Worm (Caenorhabditis elegans): ENCODE results near the gene lgc-30.
A peak's percentile ranks its signal among the peaks of the same experiment; 100 is the strongest.

lgc-30 gene

ce11 chrIV:924323-924932 lies at the start of gene lgc-30:
Gene lgc-30 (plus strand): TSS chrIV:924882.
- no peak for TF ChIP-seq ceh-16 (tag; optimal IDR thresholded peaks at IDR 0.05)
- no peak for TF ChIP-seq nhr-25 (tag; optimal IDR thresholded peaks at IDR 0.05)
- TF ChIP-seq snpc-4 (tag; optimal IDR thresholded peaks at IDR 0.05), result no peak
- TF ChIP-seq R02D3.7 (tag; optimal IDR thresholded peaks at IDR 0.05), result no peak
- TF ChIP-seq zag-1 (tag; optimal IDR thresholded peaks at IDR 0.05), result no peak
- TF ChIP-seq nhr-6 (tag; optimal IDR thresholded peaks at IDR 0.05), result no peak
- TF ChIP-seq nhr-21 (tag; optimal IDR thresholded peaks at IDR 0.05), result no peak
- TF ChIP-seq sma-3 (GFP tag; optimal IDR thresholded peaks at IDR 0.05), result no peak
- TF ChIP-seq blmp-1 (tag; optimal IDR thresholded peaks at IDR 0.05; ENCODE audit: insufficient read depth), result no peak
- no peak for TF ChIP-seq nhr-77 (tag; optimal IDR thresholded peaks at IDR 0.05)
- TF ChIP-seq ama-1 (optimal IDR thresholded peaks at IDR 0.05), result no peak
- no peak for TF ChIP-seq ztf-4 (tag; optimal IDR thresholded peaks at IDR 0.05)
- TF ChIP-seq nhr-10 (tag; optimal IDR thresholded peaks at IDR 0.05), result no peak
- TF ChIP-seq skn-1 (tag; optimal IDR thresholded peaks at IDR 0.05), result no peak
- no peak for TF ChIP-seq ceh-82 (tag; optimal IDR thresholded peaks at IDR 0.05)
- TF ChIP-seq unc-55 (GFP tag; optimal IDR thresholded peaks at IDR 0.05), result no peak
- no peak for TF ChIP-seq sma-9 (GFP tag; optimal IDR thresholded peaks at IDR 0.05)
- no peak for TF ChIP-seq sma-9 (tag; optimal IDR thresholded peaks at IDR 0.05)
- no peak for TF ChIP-seq nhr-12 (tag; optimal IDR thresholded peaks at IDR 0.05)

ce11 chrIV:878634-879033 lies 46.0 kb upstream of the lgc-30 start:
- no peak for TF ChIP-seq nhr-237 (tag; optimal IDR thresholded peaks at IDR 0.05)
- TF ChIP-seq nhr-10 (tag; optimal IDR thresholded peaks at IDR 0.05), result no peak
- no peak for TF ChIP-seq fos-1 (tag; optimal IDR thresholded peaks at IDR 0.05)
- no peak for TF ChIP-seq ztf-4 (tag; optimal IDR thresholded peaks at IDR 0.05)
- no peak for TF ChIP-seq sem-4 (tag; optimal IDR thresholded peaks at IDR 0.05)
- no peak for TF ChIP-seq alr-1 (tag; optimal IDR thresholded peaks at IDR 0.05)
- TF ChIP-seq nhr-11 (tag; optimal IDR thresholded peaks at IDR 0.05), result no peak
- no peak for TF ChIP-seq unc-39 (tag; optimal IDR thresholded peaks at IDR 0.05)
- no peak for TF ChIP-seq Y55F3AM.14 (GFP tag; optimal IDR thresholded peaks at IDR 0.05)
- no peak for TF ChIP-seq C34F6.9 (tag; optimal IDR thresholded peaks at IDR 0.05)
- no peak for TF ChIP-seq mdl-1 (tag; optimal IDR thresholded peaks at IDR 0.05)

ce11 chrIV:884707-885394 lies 39.8 kb upstream of the lgc-30 start, which contains the start of gene mak-2:
Gene mak-2 (plus strand): TSS chrIV:885344.
- TF ChIP-seq ceh-16 (tag; optimal IDR thresholded peaks at IDR 0.05), result no peak
- TF ChIP-seq lsy-2 (tag; optimal IDR thresholded peaks at IDR 0.05), result peak; percentile 48 to 84
- TF ChIP-seq ztf-11 (tag; optimal IDR thresholded peaks at IDR 0.05), result no peak
- no peak for TF ChIP-seq mdl-1 (tag; optimal IDR thresholded peaks at IDR 0.05)
- TF ChIP-seq C34F6.9 (tag; optimal IDR thresholded peaks at IDR 0.05), result peak; percentile 89
- TF ChIP-seq nhr-21 (tag; optimal IDR thresholded peaks at IDR 0.05), result peak; percentile 42
- TF ChIP-seq snpc-4 (tag; optimal IDR thresholded peaks at IDR 0.05), result peak; percentile 36
- TF ChIP-seq lin-13 (GFP tag; optimal IDR thresholded peaks at IDR 0.05), result peak; percentile 79
- peak; percentile 23 for TF ChIP-seq skn-1 (tag; optimal IDR thresholded peaks at IDR 0.05)
- TF ChIP-seq unc-62 (GFP tag; optimal IDR thresholded peaks at IDR 0.05), result no peak
- no peak for TF ChIP-seq ama-1 (optimal IDR thresholded peaks at IDR 0.05)
- peak; percentile 78 for TF ChIP-seq gmeb-1 (tag; optimal IDR thresholded peaks at IDR 0.05)
- TF ChIP-seq unc-39 (tag; optimal IDR thresholded peaks at IDR 0.05), result no peak
- TF ChIP-seq sma-3 (GFP tag; optimal IDR thresholded peaks at IDR 0.05), result peak; percentile 66
- TF ChIP-seq alr-1 (tag; optimal IDR thresholded peaks at IDR 0.05), result no peak
- TF ChIP-seq lin-39 (tag; optimal IDR thresholded peaks at IDR 0.05), result no peak
- peak; percentile 82 for TF ChIP-seq crh-2 (tag; optimal IDR thresholded peaks at IDR 0.05)
- no peak for TF ChIP-seq blmp-1 (tag; optimal IDR thresholded peaks at IDR 0.05; ENCODE audit: insufficient read depth)
- TF ChIP-seq peb-1 (tag; optimal IDR thresholded peaks at IDR 0.05), result no peak
- peak; percentile 88 for TF ChIP-seq unc-55 (GFP tag; optimal IDR thresholded peaks at IDR 0.05)
- no peak for TF ChIP-seq mab-5 (tag; optimal IDR thresholded peaks at IDR 0.05)
- no peak for TF ChIP-seq Y55F3AM.14 (GFP tag; optimal IDR thresholded peaks at IDR 0.05)
- peak; percentile 78 for TF ChIP-seq fos-1 (tag; optimal IDR thresholded peaks at IDR 0.05)
- no peak for TF ChIP-seq ceh-82 (tag; optimal IDR thresholded peaks at IDR 0.05)
- no peak for TF ChIP-seq nhr-77 (tag; optimal IDR thresholded peaks at IDR 0.05)
- no peak for TF ChIP-seq ztf-1 (GFP tag; conservative IDR thresholded peaks at IDR 0.05)
- TF ChIP-seq mbf-1 (tag; optimal IDR thresholded peaks at IDR 0.05), result no peak
- no peak for TF ChIP-seq zag-1 (tag; optimal IDR thresholded peaks at IDR 0.05)
- TF ChIP-seq aly-2 (tag; optimal IDR thresholded peaks at IDR 0.05), result no peak
- no peak for TF ChIP-seq elt-1 (tag; optimal IDR thresholded peaks at IDR 0.05)
- TF ChIP-seq sem-4 (tag; optimal IDR thresholded peaks at IDR 0.05), result peak; percentile 22
- TF ChIP-seq nhr-6 (tag; optimal IDR thresholded peaks at IDR 0.05), result peak; percentile 0
- no peak for TF ChIP-seq nhr-23 (tag; optimal IDR thresholded peaks at IDR 0.05)
- no peak for TF ChIP-seq elt-3 (tag; optimal IDR thresholded peaks at IDR 0.05)
- TF ChIP-seq nhr-129 (tag; optimal IDR thresholded peaks at IDR 0.05), result peak; percentile 83
- peak; percentile 2 for TF ChIP-seq ztf-4 (tag; optimal IDR thresholded peaks at IDR 0.05)
- TF ChIP-seq R02D3.7 (tag; optimal IDR thresholded peaks at IDR 0.05), result no peak
- peak; percentile 50 for TF ChIP-seq F13H6.1 (tag; optimal IDR thresholded peaks at IDR 0.05)
- TF ChIP-seq nhr-12 (tag; optimal IDR thresholded peaks at IDR 0.05), result no peak
- TF ChIP-seq lin-11 (tag; optimal IDR thresholded peaks at IDR 0.05), result peak; percentile 67
- TF ChIP-seq nhr-237 (tag; optimal IDR thresholded peaks at IDR 0.05), result no peak
